Worm (Caenorhabditis elegans) whole organism, mixed stage, embryonic: ENCODE measurements around the gene F49C12.11.
A peak's percentile ranks its signal among the peaks of the same experiment; 100 is the strongest.

Experiments
- M03D4.4 ChIP-seq: sonication (generic microtip); optimal IDR thresholded peaks from 2 replicates; lab custom pipeline; 2017; ENCODE audit warnings: mild to moderate bottlenecking, missing genetic modification characterization, missing compliant biosample characterization
- bed-3 ChIP-seq: fragments of 200-800 bp; sonication (Bioruptor generic); optimal IDR thresholded peaks from 3 replicates; lab custom pipeline; 2018; ENCODE audit warnings: mild to moderate bottlenecking, missing genetic modification characterization, moderate library complexity, missing compliant biosample characterization
- blmp-1 ChIP-seq: fragments of 150-350 bp; optimal IDR thresholded peaks from 2 replicates; lab custom pipeline; 2014; ENCODE audit warnings: missing biosample characterization, missing genetic modification characterization
- ceh-39 ChIP-seq: fragments of 150-350 bp; optimal IDR thresholded peaks from 2 replicates; lab custom pipeline; 2014; ENCODE audit warnings: missing biosample characterization, missing genetic modification characterization
- ceh-43 ChIP-seq: fragments of 200-800 bp; sonication (Bioruptor generic); optimal IDR thresholded peaks from 2 replicates; lab custom pipeline; 2018; ENCODE audit warnings: mild to moderate bottlenecking, missing genetic modification characterization, moderate library complexity, missing compliant biosample characterization
- ceh-83 ChIP-seq: fragments of 200-800 bp; sonication (Bioruptor generic); optimal IDR thresholded peaks from 2 replicates; lab custom pipeline; 2018; ENCODE audit warnings: mild to moderate bottlenecking, missing genetic modification characterization, missing compliant biosample characterization
- ces-1 ChIP-seq: fragments of 150-350 bp; optimal IDR thresholded peaks from 2 replicates; lab custom pipeline; 2014; ENCODE audit warnings: missing biosample characterization, missing genetic modification reagents, missing genetic modification characterization
- cnd-1 ChIP-seq: fragments of 200-800 bp; sonication (Bioruptor generic); optimal IDR thresholded peaks from 2 replicates; lab custom pipeline; 2018; ENCODE audit warnings: mild to moderate bottlenecking, missing genetic modification characterization, missing compliant biosample characterization
- drap-1 ChIP-seq: fragments of 200-800 bp; sonication (Bioruptor generic); optimal IDR thresholded peaks from 3 replicates; lab custom pipeline; 2018; ENCODE audit warnings: mild to moderate bottlenecking, missing genetic modification characterization, missing compliant biosample characterization
- elt-1 ChIP-seq: sonication (generic microtip); optimal IDR thresholded peaks from 2 replicates; lab custom pipeline; 2017; ENCODE audit warnings: missing genetic modification characterization, mild to moderate bottlenecking, missing compliant biosample characterization, antibody characterized with exemption, moderate library complexity, borderline replicate concordance; ENCODE audit not compliant: insufficient read depth
- elt-3 ChIP-seq: fragments of 150-350 bp; optimal IDR thresholded peaks from 2 replicates; lab custom pipeline; 2014; ENCODE audit warnings: missing biosample characterization, missing genetic modification characterization
- flh-1 ChIP-seq: fragments of 200-800 bp; sonication (Bioruptor generic); optimal IDR thresholded peaks from 2 replicates; lab custom pipeline; 2018; ENCODE audit warnings: mild to moderate bottlenecking, missing genetic modification characterization, moderate library complexity, missing compliant biosample characterization
- hlh-1 ChIP-seq: fragments of 150-350 bp; optimal IDR thresholded peaks from 2 replicates; lab custom pipeline; 2014; ENCODE audit warnings: missing biosample characterization, missing genetic modification reagents, missing genetic modification characterization
- lin-13 ChIP-seq: fragments of 150-350 bp; optimal IDR thresholded peaks from 2 replicates; lab custom pipeline; 2014; ENCODE audit warnings: missing biosample characterization, missing genetic modification characterization
- lin-32 ChIP-seq: fragments of 200-800 bp; sonication (Bioruptor generic); optimal IDR thresholded peaks from 2 replicates; lab custom pipeline; 2018; ENCODE audit warnings: mild to moderate bottlenecking, missing genetic modification characterization, missing compliant biosample characterization
- lsy-2 ChIP-seq: fragments of 150-350 bp; optimal IDR thresholded peaks from 2 replicates; lab custom pipeline; 2014; ENCODE audit warnings: missing biosample characterization, missing genetic modification characterization
- mab-5 ChIP-seq: fragments of 150-350 bp; optimal IDR thresholded peaks from 2 replicates; lab custom pipeline; 2014; ENCODE audit warnings: missing biosample characterization, missing genetic modification characterization
- mep-1 ChIP-seq: fragments of 150-350 bp; optimal IDR thresholded peaks from 2 replicates; lab custom pipeline; 2017; ENCODE audit warnings: missing biosample characterization, missing genetic modification reagents, missing genetic modification characterization, inconsistent platforms
- mls-2 ChIP-seq: sonication (generic microtip); optimal IDR thresholded peaks from 2 replicates; lab custom pipeline; 2016; ENCODE audit warnings: mild to moderate bottlenecking, missing genetic modification characterization, moderate library complexity, missing compliant biosample characterization
- nhr-12 ChIP-seq: fragments of 150-350 bp; optimal IDR thresholded peaks from 2 replicates; lab custom pipeline; 2014; ENCODE audit warnings: missing biosample characterization, missing genetic modification characterization
- nhr-2 ChIP-seq: fragments of 150-350 bp; optimal IDR thresholded peaks from 2 replicates; lab custom pipeline; 2014; ENCODE audit warnings: missing biosample characterization, missing genetic modification characterization
- nhr-237 ChIP-seq: fragments of 150-350 bp; optimal IDR thresholded peaks from 2 replicates; lab custom pipeline; 2014; ENCODE audit warnings: missing biosample characterization, missing genetic modification characterization
- nhr-28 ChIP-seq: fragments of 150-350 bp; optimal IDR thresholded peaks from 2 replicates; lab custom pipeline; 2014; ENCODE audit warnings: missing biosample characterization, missing genetic modification characterization
- nhr-76 ChIP-seq: sonication (generic microtip); optimal IDR thresholded peaks from 2 replicates; lab custom pipeline; 2017; ENCODE audit warnings: missing biosample characterization, missing genetic modification characterization
- pha-4 ChIP-seq: fragments of 150-350 bp; optimal IDR thresholded peaks from 2 replicates; lab custom pipeline; 2018; ENCODE audit warnings: missing biosample characterization, missing genetic modification reagents, missing genetic modification characterization
- sem-2 ChIP-seq: fragments of 200-800 bp; sonication (Bioruptor generic); optimal IDR thresholded peaks from 2 replicates; lab custom pipeline; 2018; ENCODE audit warnings: mild to moderate bottlenecking, missing genetic modification characterization, missing compliant biosample characterization
- snpc-4 ChIP-seq: fragments of 150-350 bp; optimal IDR thresholded peaks from 2 replicates; lab custom pipeline; 2014; ENCODE audit warnings: missing biosample characterization, missing genetic modification characterization
- sptf-1 ChIP-seq: sonication (generic microtip); optimal IDR thresholded peaks from 2 replicates; lab custom pipeline; 2017; ENCODE audit warnings: mild to moderate bottlenecking, missing genetic modification characterization, moderate library complexity, missing compliant biosample characterization
- tbx-8 ChIP-seq: fragments of 200-800 bp; sonication (Bioruptor generic); optimal IDR thresholded peaks from 2 replicates; lab custom pipeline; 2018; ENCODE audit warnings: mild to moderate bottlenecking, missing genetic modification characterization, moderate library complexity, missing compliant biosample characterization
- unc-120 ChIP-seq: sonication (generic microtip); optimal IDR thresholded peaks from 2 replicates; lab custom pipeline; 2017; ENCODE audit warnings: missing genetic modification characterization, missing compliant biosample characterization; ENCODE audit not compliant: poor library complexity, severe bottlenecking
- unc-62 ChIP-seq: fragments of 150-350 bp; optimal IDR thresholded peaks from 2 replicates; lab custom pipeline; 2014; ENCODE audit warnings: missing biosample characterization, missing genetic modification reagents, missing genetic modification characterization
- zip-8 ChIP-seq: fragments of 150-350 bp; optimal IDR thresholded peaks from 2 replicates; lab custom pipeline; 2014; ENCODE audit warnings: missing biosample characterization, missing genetic modification characterization

Gene F49C12.11

ce11 chrIV:9341591-9341990, 22.4 kb downstream of the F49C12.11 start, which contains the start of gene vps-26:
Gene vps-26, minus strand, starts transcription at chrIV:9341790.
- TF ChIP-seq ces-1 (peak; percentile 5), unc-62 (GFP tag; lab: Kevin White, UChicago) (no peak), mep-1 (tag; lab: Kevin White, UChicago) (peak; percentile 7)
- TF ChIP-seq, all 35 proteins: peak for 2

ce11 chrIV:9343102-9343599, 24.0 kb downstream of the F49C12.11 start, which contains the start of gene pigc-1:
Gene pigc-1, minus strand, starts transcription at chrIV:9343152.
- TF ChIP-seq pha-4: no peak
- TF ChIP-seq cnd-1 (tag; lab: Kevin White, UChicago): no peak
- no peak for TF ChIP-seq bed-3
- no peak for TF ChIP-seq ces-1
- no peak for TF ChIP-seq unc-62 (GFP tag; lab: Kevin White, UChicago)
- no peak for TF ChIP-seq drap-1 (GFP tag; lab: Kevin White, UChicago)
- TF ChIP-seq hlh-1 (tag; lab: Kevin White, UChicago): no peak
- no peak for TF ChIP-seq lin-32 (GFP tag; lab: Kevin White, UChicago)
- TF ChIP-seq nhr-12 (tag; lab: Kevin White, UChicago): no peak
- TF ChIP-seq sptf-1 (tag; lab: Kevin White, UChicago): no peak
- TF ChIP-seq snpc-4 (tag; lab: Kevin White, UChicago): no peak
- no peak for TF ChIP-seq nhr-76 (tag; lab: Kevin White, UChicago)
- no peak for TF ChIP-seq M03D4.4 (tag; lab: Kevin White, UChicago)
- no peak for TF ChIP-seq tbx-8 (GFP tag; lab: Kevin White, UChicago)
- no peak for TF ChIP-seq elt-1
- TF ChIP-seq elt-3: no peak
- no peak for TF ChIP-seq lsy-2
- TF ChIP-seq mep-1 (tag; lab: Kevin White, UChicago): no peak
- TF ChIP-seq blmp-1 (tag; lab: Kevin White, UChicago): no peak

DNA sequence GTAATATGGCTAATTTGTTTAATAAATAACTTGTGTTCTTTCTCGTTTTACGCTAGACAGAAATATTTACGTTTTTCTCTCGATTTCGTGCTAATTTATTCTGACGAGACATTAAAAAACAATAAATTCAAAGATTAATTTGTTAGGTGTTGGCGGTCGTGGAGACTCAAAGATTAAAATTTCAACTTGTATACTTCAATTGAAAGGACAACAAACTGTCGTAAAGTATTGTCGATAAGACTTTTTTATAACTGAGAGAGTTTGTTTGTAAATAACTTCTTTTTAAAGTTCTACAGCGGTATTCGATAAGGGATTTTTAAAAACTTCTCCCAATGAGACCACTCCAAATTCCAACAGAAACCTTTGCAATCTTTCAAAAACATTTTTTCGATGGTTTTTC, 34.5 kb downstream of the F49C12.11 start:
- TF ChIP-seq ceh-39 (no peak), ceh-83 (no peak), mls-2 (tag; lab: Kevin White, UChicago) (no peak), lin-13 (tag; lab: Kevin White, UChicago) (no peak), nhr-12 (tag; lab: Kevin White, UChicago) (no peak), M03D4.4 (tag; lab: Kevin White, UChicago) (no peak)

- TF ChIP-seq lsy-2: peak; percentile 71
- no peak for TF ChIP-seq M03D4.4 (tag; lab: Kevin White, UChicago)
Observed at ce11 chrIV:9366411-9366810, 47.2 kb downstream of the F49C12.11 start, which contains the start of gene pezo-1. Gene pezo-1, minus strand, starts transcription at chrIV:9366511.

DNA sequence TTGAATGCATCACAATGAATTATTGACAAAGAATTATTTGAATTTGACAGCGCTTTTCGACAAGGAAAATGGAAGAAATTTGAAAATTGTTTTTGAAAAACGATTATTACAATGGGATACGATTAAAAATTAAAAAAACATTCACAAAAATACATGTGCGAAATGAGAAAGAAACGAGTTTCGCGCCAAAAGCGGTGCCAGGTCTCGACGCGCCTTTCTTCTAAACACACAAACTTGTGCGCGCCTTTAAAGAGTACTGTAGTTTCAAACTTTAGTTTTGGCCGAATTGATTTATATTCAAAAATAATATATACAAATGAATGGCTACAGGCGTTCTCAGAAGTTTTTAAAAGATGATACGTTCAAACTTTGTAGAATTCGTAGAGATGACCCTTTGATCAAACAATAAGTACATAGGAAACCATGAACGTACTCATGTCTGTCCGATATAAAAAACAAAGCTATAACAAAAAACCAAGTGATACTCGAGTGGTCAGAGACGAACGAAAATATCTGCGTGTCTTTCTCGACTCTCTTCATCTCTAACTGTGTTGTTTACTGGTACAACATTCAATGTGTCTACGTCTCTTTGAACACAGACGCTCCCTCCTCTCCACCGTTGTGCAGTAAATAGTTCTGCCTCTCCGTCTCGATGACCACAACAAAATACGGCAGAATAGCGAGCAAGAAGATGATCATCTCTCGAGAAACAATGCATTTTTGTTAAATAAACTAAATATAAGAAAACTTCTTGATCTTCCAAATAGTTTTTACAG, 48.9 kb downstream of the F49C12.11 start:
- TF ChIP-seq lin-13 (tag; lab: Kevin White, UChicago): no peak
- TF ChIP-seq sptf-1 (tag; lab: Kevin White, UChicago): no peak
- TF ChIP-seq unc-62 (GFP tag; lab: Kevin White, UChicago): no peak
- TF ChIP-seq ceh-83: no peak
- TF ChIP-seq pha-4: peak; percentile 55
- TF ChIP-seq sem-2: no peak
- no peak for TF ChIP-seq nhr-2 (tag; lab: Kevin White, UChicago)
- TF ChIP-seq mab-5: no peak
- no peak for TF ChIP-seq zip-8 (tag; lab: Kevin White, UChicago)
- TF ChIP-seq unc-120 (tag; lab: Kevin White, UChicago): no peak
- no peak for TF ChIP-seq mls-2 (tag; lab: Kevin White, UChicago)
- TF ChIP-seq blmp-1 (tag; lab: Kevin White, UChicago): no peak
- no peak for TF ChIP-seq lin-32 (GFP tag; lab: Kevin White, UChicago)
- no peak for TF ChIP-seq M03D4.4 (tag; lab: Kevin White, UChicago)
- TF ChIP-seq drap-1 (GFP tag; lab: Kevin White, UChicago): no peak
- TF ChIP-seq flh-1 (GFP tag; lab: Kevin White, UChicago): no peak
- no peak for TF ChIP-seq bed-3
- peak; percentile 2 for TF ChIP-seq ces-1
- TF ChIP-seq ceh-43: no peak
- no peak for TF ChIP-seq ceh-39
- TF ChIP-seq nhr-237 (tag; lab: Kevin White, UChicago): no peak
- no peak for TF ChIP-seq nhr-28 (tag; lab: Kevin White, UChicago)
- TF ChIP-seq hlh-1 (tag; lab: Kevin White, UChicago): peak; percentile 29
- no peak for TF ChIP-seq mep-1 (tag; lab: Kevin White, UChicago)
